Worm (Caenorhabditis elegans) whole organism, L2 larva: ENCODE results near the gene taf-7.1.

Experiments
- C34F6.9 ChIP-seq: fragments of 150-350 bp; optimal IDR thresholded peaks from 2 replicates; lab custom pipeline; 2014; ENCODE audit warnings: missing biosample characterization, missing genetic modification characterization
- F13H6.1 ChIP-seq: sonication (generic microtip); optimal IDR thresholded peaks from 2 replicates; lab custom pipeline; 2016; ENCODE audit warnings: missing genetic modification characterization, missing compliant biosample characterization
- R02D3.7 ChIP-seq: fragments of 150-350 bp; optimal IDR thresholded peaks from 2 replicates; lab custom pipeline; 2014; ENCODE audit warnings: missing biosample characterization, missing genetic modification characterization
- Y55F3AM.14 ChIP-seq: fragments of 200-800 bp; sonication (Bioruptor generic); optimal IDR thresholded peaks from 2 replicates; lab custom pipeline; 2018; ENCODE audit warnings: mild to moderate bottlenecking, missing genetic modification characterization, missing compliant biosample characterization
- ZK546.5 ChIP-seq: sonication (generic microtip); optimal IDR thresholded peaks from 2 replicates; lab custom pipeline; 2017; ENCODE audit warnings: missing biosample characterization, missing genetic modification characterization
- alr-1 ChIP-seq: fragments of 150-350 bp; optimal IDR thresholded peaks from 2 replicates; lab custom pipeline; 2014; ENCODE audit warnings: missing biosample characterization, missing genetic modification characterization
- aly-2 ChIP-seq: fragments of 150-350 bp; optimal IDR thresholded peaks from 2 replicates; lab custom pipeline; 2014; ENCODE audit warnings: missing biosample characterization, missing genetic modification characterization
- ama-1 ChIP-seq: fragments of 150-350 bp; optimal IDR thresholded peaks from 2 replicates; lab custom pipeline; 2018; ENCODE audit warnings: inconsistent platforms
- blmp-1 ChIP-seq: sonication (generic microtip); optimal IDR thresholded peaks from 2 replicates; lab custom pipeline; 2017; ENCODE audit warnings: missing genetic modification characterization, mild to moderate bottlenecking, missing compliant biosample characterization, antibody characterized with exemption, moderate library complexity; ENCODE audit not compliant: insufficient read depth
- ceh-16 ChIP-seq: fragments of 150-350 bp; optimal IDR thresholded peaks from 2 replicates; lab custom pipeline; 2014; ENCODE audit warnings: missing biosample characterization, missing genetic modification characterization
- ceh-82 ChIP-seq: fragments of 150-350 bp; optimal IDR thresholded peaks from 2 replicates; lab custom pipeline; 2014; ENCODE audit warnings: missing biosample characterization, missing genetic modification characterization
- crh-2 ChIP-seq: sonication (generic microtip); optimal IDR thresholded peaks from 2 replicates; lab custom pipeline; 2017; ENCODE audit warnings: missing biosample characterization, missing genetic modification characterization
- dmd-4 ChIP-seq: sonication (generic microtip); optimal IDR thresholded peaks from 2 replicates; lab custom pipeline; 2017; ENCODE audit warnings: missing biosample characterization, missing genetic modification characterization
- egl-27 ChIP-seq: sonication (generic microtip); optimal IDR thresholded peaks from 3 replicates; lab custom pipeline; 2017; ENCODE audit warnings: missing biosample characterization, missing genetic modification reagents, missing genetic modification characterization
- elt-1 ChIP-seq: fragments of 150-350 bp; optimal IDR thresholded peaks from 2 replicates; lab custom pipeline; 2014; ENCODE audit warnings: missing biosample characterization, missing genetic modification characterization
- elt-3 ChIP-seq: sonication (generic microtip); optimal IDR thresholded peaks from 2 replicates; lab custom pipeline; 2017; ENCODE audit warnings: missing biosample characterization, missing genetic modification characterization
- fos-1 ChIP-seq: fragments of 150-350 bp; optimal IDR thresholded peaks from 2 replicates; lab custom pipeline; 2014; ENCODE audit warnings: missing biosample characterization, missing genetic modification characterization
- gmeb-1 ChIP-seq: fragments of 150-350 bp; optimal IDR thresholded peaks from 2 replicates; lab custom pipeline; 2014; ENCODE audit warnings: missing biosample characterization, missing genetic modification characterization
- lin-13 ChIP-seq: fragments of 150-350 bp; optimal IDR thresholded peaks from 2 replicates; lab custom pipeline; 2014; ENCODE audit warnings: missing biosample characterization, missing genetic modification reagents, missing genetic modification characterization
- lin-39 ChIP-seq: fragments of 150-350 bp; optimal IDR thresholded peaks from 2 replicates; lab custom pipeline; 2014; ENCODE audit warnings: missing biosample characterization, missing genetic modification reagents, missing genetic modification characterization
- lsy-2 ChIP-seq, 2 experiments: fragments of 150-350 bp in 1 of 2; sonication (generic microtip) in 1 of 2; optimal IDR thresholded peaks; 2 replicates each; lab custom pipeline; 2014 to 2017; ENCODE audit warnings: missing biosample characterization in 2 of 2, missing genetic modification characterization in 2 of 2
- mab-5 ChIP-seq: fragments of 150-350 bp; optimal IDR thresholded peaks from 2 replicates; lab custom pipeline; 2014; ENCODE audit warnings: missing biosample characterization, missing genetic modification characterization
- mbf-1 ChIP-seq: sonication (generic microtip); optimal IDR thresholded peaks from 2 replicates; lab custom pipeline; 2017; ENCODE audit warnings: missing biosample characterization, missing genetic modification characterization
- mdl-1 ChIP-seq, 2 experiments: fragments of 150-350 bp in 1 of 2; sonication (generic microtip) in 1 of 2; optimal IDR thresholded peaks; 2 replicates each; lab custom pipeline; 2017; ENCODE audit warnings: missing biosample characterization in 2 of 2, missing genetic modification characterization in 2 of 2
- nhr-10 ChIP-seq: sonication (generic microtip); optimal IDR thresholded peaks from 2 replicates; lab custom pipeline; 2017; ENCODE audit warnings: missing biosample characterization, missing genetic modification characterization
- nhr-11 ChIP-seq: fragments of 150-350 bp; optimal IDR thresholded peaks from 2 replicates; lab custom pipeline; 2014; ENCODE audit warnings: missing biosample characterization, missing genetic modification characterization
- nhr-12 ChIP-seq: fragments of 150-350 bp; optimal IDR thresholded peaks from 2 replicates; lab custom pipeline; 2014; ENCODE audit warnings: missing biosample characterization, missing genetic modification characterization
- nhr-129 ChIP-seq: fragments of 150-350 bp; optimal IDR thresholded peaks from 2 replicates; lab custom pipeline; 2014; ENCODE audit warnings: missing biosample characterization, missing genetic modification characterization
- nhr-21 ChIP-seq: fragments of 150-350 bp; optimal IDR thresholded peaks from 2 replicates; lab custom pipeline; 2014; ENCODE audit warnings: missing biosample characterization, missing genetic modification characterization
- nhr-23 ChIP-seq: fragments of 150-350 bp; optimal IDR thresholded peaks from 2 replicates; lab custom pipeline; 2014; ENCODE audit warnings: missing biosample characterization, missing genetic modification reagents, missing genetic modification characterization
- nhr-237 ChIP-seq: fragments of 150-350 bp; optimal IDR thresholded peaks from 2 replicates; lab custom pipeline; 2014; ENCODE audit warnings: missing biosample characterization, missing genetic modification characterization
- nhr-25 ChIP-seq: fragments of 150-350 bp; sonication (generic microtip); optimal IDR thresholded peaks from 3 replicates; lab custom pipeline; 2014; ENCODE audit warnings: missing biosample characterization, missing genetic modification characterization
- nhr-6 ChIP-seq: fragments of 150-350 bp; optimal IDR thresholded peaks from 2 replicates; lab custom pipeline; 2014; ENCODE audit warnings: missing biosample characterization, missing genetic modification characterization
- nhr-77 ChIP-seq: fragments of 150-350 bp; optimal IDR thresholded peaks from 2 replicates; lab custom pipeline; 2014; ENCODE audit warnings: missing biosample characterization, missing genetic modification characterization
- skn-1 ChIP-seq: sonication (generic microtip); optimal IDR thresholded peaks from 2 replicates; lab custom pipeline; 2017; ENCODE audit warnings: missing biosample characterization, missing genetic modification characterization
- sma-3 ChIP-seq: sonication (generic microtip); optimal IDR thresholded peaks from 2 replicates; lab custom pipeline; 2016; ENCODE audit warnings: missing genetic modification reagents, missing genetic modification characterization, missing compliant biosample characterization
- sma-9 ChIP-seq, 2 experiments: fragments of 150-350 bp in 1 of 2; sonication (generic microtip) in 1 of 2; optimal IDR thresholded peaks; 2 replicates each; lab custom pipeline; 2014 to 2016; ENCODE audit warnings: missing genetic modification characterization in 2 of 2, mild to moderate bottlenecking in 1 of 2, missing biosample characterization in 1 of 2, missing compliant biosample characterization in 1 of 2, missing genetic modification reagents in 1 of 2, moderate library complexity in 1 of 2
- snpc-4 ChIP-seq: fragments of 150-350 bp; optimal IDR thresholded peaks from 2 replicates; lab custom pipeline; 2014; ENCODE audit warnings: missing biosample characterization, missing genetic modification characterization
- unc-39 ChIP-seq: fragments of 150-350 bp; optimal IDR thresholded peaks from 2 replicates; lab custom pipeline; 2014; ENCODE audit warnings: missing biosample characterization, missing genetic modification characterization
- unc-55 ChIP-seq: fragments of 150-350 bp; sonication (generic microtip); optimal IDR thresholded peaks from 3 replicates; lab custom pipeline; 2014; ENCODE audit warnings: missing biosample characterization, missing genetic modification reagents, missing genetic modification characterization
- unc-62 ChIP-seq: fragments of 150-350 bp; optimal IDR thresholded peaks from 2 replicates; lab custom pipeline; 2014; ENCODE audit warnings: missing biosample characterization, missing genetic modification reagents, missing genetic modification characterization
- zag-1 ChIP-seq: fragments of 150-350 bp; optimal IDR thresholded peaks from 2 replicates; lab custom pipeline; 2014; ENCODE audit warnings: missing biosample characterization, missing genetic modification characterization
- ztf-1 ChIP-seq: fragments of 200-800 bp; sonication (Bioruptor generic); conservative IDR thresholded peaks from 2 replicates; pipeline ENCODE4 v1.3.6; 2022; ENCODE audit warnings: missing genetic modification characterization, missing compliant biosample characterization
- ztf-11 ChIP-seq: sonication (generic microtip); optimal IDR thresholded peaks from 2 replicates; lab custom pipeline; 2017; ENCODE audit warnings: missing biosample characterization, missing genetic modification characterization
- ztf-4 ChIP-seq: fragments of 150-350 bp; optimal IDR thresholded peaks from 2 replicates; lab custom pipeline; 2014; ENCODE audit warnings: missing biosample characterization, missing genetic modification characterization

The taf-7.1 gene

ce11 chrX:11798057-11798555, 39.2 kb downstream of the taf-7.1 start, which contains the start of gene rsd-3 (continued):
- TF ChIP-seq elt-1 (tag; lab: Kevin White, UChicago) = no peak
- no peak for TF ChIP-seq ztf-11 (tag; lab: Kevin White, UChicago)
- peak; percentile 83 for TF ChIP-seq F13H6.1 (tag; lab: Kevin White, UChicago)

- TF ChIP-seq nhr-129 (tag; lab: Kevin White, UChicago) (no peak), fos-1 (tag; lab: Kevin White, UChicago) (peak; percentile 47), elt-1 (tag; lab: Kevin White, UChicago) (no peak), F13H6.1 (tag; lab: Kevin White, UChicago) (peak; percentile 13), sma-9 (GFP tag; optimal IDR thresholded peaks at IDR 0.05; lab: Kevin White, UChicago) (peak; percentile 65), sma-9 (tag; optimal IDR thresholded peaks at IDR 0.05; lab: Kevin White, UChicago) (no peak), zag-1 (no peak), aly-2 (tag; lab: Kevin White, UChicago) (no peak), nhr-10 (tag; lab: Kevin White, UChicago) (no peak), lsy-2 (tag; optimal IDR thresholded peaks at IDR 0.05; lab: Kevin White, UChicago) (no peak), sma-3 (GFP tag; lab: Kevin White, UChicago) (peak; percentile 35), crh-2 (tag; lab: Kevin White, UChicago) (peak; percentile 27), C34F6.9 (tag; lab: Kevin White, UChicago) (no peak)
Measured at ce11 chrX:11792730-11793129, 44.5 kb downstream of the taf-7.1 start.

ce11 chrX:11791364-11792221, 45.7 kb downstream of the taf-7.1 start:
- TF ChIP-seq nhr-237 (tag; lab: Kevin White, UChicago) (no peak), mbf-1 (tag; lab: Kevin White, UChicago) (no peak), unc-39 (tag; lab: Kevin White, UChicago) (no peak), zag-1 (no peak), nhr-6 (peak; percentile 38), F13H6.1 (tag; lab: Kevin White, UChicago) (peak; percentile 71), nhr-21 (tag; lab: Kevin White, UChicago) (no peak), R02D3.7 (tag; lab: Kevin White, UChicago) (no peak), nhr-10 (tag; lab: Kevin White, UChicago) (no peak), Y55F3AM.14 (no peak), sma-9 (GFP tag; optimal IDR thresholded peaks at IDR 0.05; lab: Kevin White, UChicago) (peak; percentile 27), sma-9 (tag; optimal IDR thresholded peaks at IDR 0.05; lab: Kevin White, UChicago) (no peak), unc-62 (no peak), unc-55 (GFP tag; lab: Kevin White, UChicago) (peak; percentile 73), nhr-25 (tag; lab: Kevin White, UChicago) (no peak), ceh-82 (no peak), skn-1 (no peak), blmp-1 (tag; lab: Kevin White, UChicago) (no peak), lin-39 (no peak), elt-1 (tag; lab: Kevin White, UChicago) (no peak), ceh-16 (tag; lab: Kevin White, UChicago) (no peak), ztf-4 (tag; lab: Kevin White, UChicago) (no peak), aly-2 (tag; lab: Kevin White, UChicago) (no peak), snpc-4 (tag; lab: Kevin White, UChicago) (no peak), dmd-4 (tag; lab: Kevin White, UChicago) (no peak), ama-1 (lab: Kevin White, UChicago) (peak; percentile 20), C34F6.9 (tag; lab: Kevin White, UChicago) (peak; percentile 23), nhr-23 (tag; lab: Kevin White, UChicago) (no peak), alr-1 (no peak), lin-13 (GFP tag; lab: Kevin White, UChicago) (no peak), fos-1 (tag; lab: Kevin White, UChicago) (peak; percentile 93), mdl-1 (tag; optimal IDR thresholded peaks at IDR 0.05; lab: Kevin White, UChicago) (no peak), lsy-2 (tag; optimal IDR thresholded peaks at IDR 0.05; lab: Kevin White, UChicago) (peak in 1 of 2 experiments; percentile 40), crh-2 (tag; lab: Kevin White, UChicago) (no peak), ztf-11 (tag; lab: Kevin White, UChicago) (no peak), ZK546.5 (tag; lab: Kevin White, UChicago) (no peak), nhr-11 (no peak), nhr-12 (tag; lab: Kevin White, UChicago) (no peak), gmeb-1 (no peak), mab-5 (tag; lab: Kevin White, UChicago) (no peak), nhr-77 (tag; lab: Kevin White, UChicago) (no peak), elt-3 (no peak), ztf-1 (GFP tag; lab: Robert Waterston, UW) (no peak), sma-3 (GFP tag; lab: Kevin White, UChicago) (peak; percentile 50), egl-27 (no peak)
